Fruit fly (Drosophila melanogaster) whole organism, pupa: ENCODE measurements around the gene CG4957.
A peak's percentile ranks its signal among the peaks of the same experiment; 100 is the strongest.

Experiments
- CG10348 ChIP-seq: fragments of 200-800 bp; sonication (Bioruptor generic); IDR thresholded peaks from 2 replicates; pipeline ENCODE4 v1.3.6; 2022; ENCODE audit warnings: missing biosample characterization, missing genetic modification characterization
- CG12605 ChIP-seq: fragments of 200-800 bp; sonication (Bioruptor generic); IDR thresholded peaks from 2 replicates; pipeline ENCODE4 v1.3.6; 2022; ENCODE audit warnings: missing biosample characterization, missing genetic modification characterization
- CG13204 ChIP-seq: fragments of 200-800 bp; sonication (Bioruptor generic); optimal IDR thresholded peaks from 2 replicates; lab custom pipeline; 2018; ENCODE audit warnings: missing biosample characterization, mild to moderate bottlenecking, missing genetic modification characterization, moderate library complexity
- CG14655 ChIP-seq: fragments of 200-800 bp; sonication (Bioruptor generic); optimal IDR thresholded peaks from 3 replicates; lab custom pipeline; 2017; ENCODE audit warnings: mild to moderate bottlenecking, missing biosample characterization, missing genetic modification reagents, missing genetic modification characterization
- CG15710 ChIP-seq: fragments of 200-800 bp; sonication (Bioruptor generic); optimal IDR thresholded peaks from 2 replicates; lab custom pipeline; 2018; ENCODE audit warnings: missing biosample characterization, mild to moderate bottlenecking, missing genetic modification characterization, moderate library complexity
- CG17806 ChIP-seq: fragments of 200-800 bp; sonication (Bioruptor generic); optimal IDR thresholded peaks from 2 replicates; lab custom pipeline; 2018; ENCODE audit warnings: missing biosample characterization, mild to moderate bottlenecking, missing genetic modification characterization, moderate library complexity
- CG32121 ChIP-seq: fragments of 200-800 bp; sonication (Bioruptor generic); IDR thresholded peaks from 2 replicates; pipeline ENCODE4 v1.3.6; 2022; ENCODE audit warnings: missing biosample characterization, missing genetic modification characterization
- CG34367 ChIP-seq: fragments of 200-800 bp; sonication (Bioruptor generic); optimal IDR thresholded peaks from 2 replicates; lab custom pipeline; 2018; ENCODE audit warnings: missing biosample characterization, mild to moderate bottlenecking, missing genetic modification characterization
- CG4496 ChIP-seq: fragments of 200-800 bp; sonication (Bioruptor generic); IDR thresholded peaks from 3 replicates; pipeline ENCODE4 v1.3.6; 2022; ENCODE audit warnings: missing biosample characterization, missing genetic modification characterization
- CG8159 ChIP-seq: fragments of 200-800 bp; sonication (Bioruptor generic); optimal IDR thresholded peaks from 3 replicates; lab custom pipeline; 2018; ENCODE audit warnings: missing biosample characterization, mild to moderate bottlenecking, missing genetic modification characterization, moderate library complexity
- CG8301 ChIP-seq: fragments of 200-800 bp; sonication (Bioruptor generic); optimal IDR thresholded peaks from 2 replicates; lab custom pipeline; 2018; ENCODE audit warnings: missing biosample characterization, mild to moderate bottlenecking, missing genetic modification characterization
- CG9948 ChIP-seq: fragments of 200-800 bp; sonication (Bioruptor generic); optimal IDR thresholded peaks from 2 replicates; lab custom pipeline; 2018; ENCODE audit warnings: missing biosample characterization, mild to moderate bottlenecking, missing genetic modification characterization, moderate library complexity
- D1 ChIP-seq: fragments of 200-800 bp; sonication (Bioruptor generic); optimal IDR thresholded peaks from 2 replicates; lab custom pipeline; 2018; ENCODE audit warnings: missing biosample characterization, mild to moderate bottlenecking, missing genetic modification characterization, moderate library complexity
- EcR ChIP-seq: fragments of 200-800 bp; sonication (Bioruptor generic); optimal IDR thresholded peaks from 3 replicates; lab custom pipeline; 2019; ENCODE audit warnings: missing biosample characterization, missing genetic modification characterization, mild to moderate bottlenecking, moderate library complexity, missing genetic modification reagents
- Ets98B ChIP-seq: fragments of 200-800 bp; sonication (Bioruptor generic); IDR thresholded peaks from 2 replicates; pipeline ENCODE4 v1.3.6; 2022; ENCODE audit warnings: missing biosample characterization, missing genetic modification characterization
- Pif1A ChIP-seq: fragments of 200-800 bp; sonication (Bioruptor generic); optimal IDR thresholded peaks from 3 replicates; lab custom pipeline; 2016; ENCODE audit warnings: missing biosample characterization, missing genetic modification characterization
- Pif1B ChIP-seq: fragments of 200-800 bp; sonication (Bioruptor generic); optimal IDR thresholded peaks from 3 replicates; lab custom pipeline; 2016; ENCODE audit warnings: missing biosample characterization, missing genetic modification characterization
- Snoo ChIP-seq: fragments of 200-800 bp; sonication (Bioruptor generic); optimal IDR thresholded peaks from 3 replicates; lab custom pipeline; 2017; ENCODE audit warnings: missing biosample characterization, mild to moderate bottlenecking, missing genetic modification characterization, inconsistent platforms
- fd96Ca ChIP-seq: fragments of 200-800 bp; sonication (Bioruptor generic); IDR thresholded peaks from 3 replicates; pipeline ENCODE4 v1.3.6; 2022; ENCODE audit warnings: missing biosample characterization, missing genetic modification characterization
- gl ChIP-seq: fragments of 200-800 bp; sonication (Bioruptor generic); optimal IDR thresholded peaks from 2 replicates; lab custom pipeline; 2018; ENCODE audit warnings: missing biosample characterization, mild to moderate bottlenecking, missing genetic modification characterization
- rn ChIP-seq: fragments of 200-800 bp; sonication (Bioruptor generic); IDR thresholded peaks from 2 replicates; pipeline ENCODE4 v1.3.6; 2022; ENCODE audit warnings: missing biosample characterization, missing genetic modification characterization

Gene CG4957

DNA sequence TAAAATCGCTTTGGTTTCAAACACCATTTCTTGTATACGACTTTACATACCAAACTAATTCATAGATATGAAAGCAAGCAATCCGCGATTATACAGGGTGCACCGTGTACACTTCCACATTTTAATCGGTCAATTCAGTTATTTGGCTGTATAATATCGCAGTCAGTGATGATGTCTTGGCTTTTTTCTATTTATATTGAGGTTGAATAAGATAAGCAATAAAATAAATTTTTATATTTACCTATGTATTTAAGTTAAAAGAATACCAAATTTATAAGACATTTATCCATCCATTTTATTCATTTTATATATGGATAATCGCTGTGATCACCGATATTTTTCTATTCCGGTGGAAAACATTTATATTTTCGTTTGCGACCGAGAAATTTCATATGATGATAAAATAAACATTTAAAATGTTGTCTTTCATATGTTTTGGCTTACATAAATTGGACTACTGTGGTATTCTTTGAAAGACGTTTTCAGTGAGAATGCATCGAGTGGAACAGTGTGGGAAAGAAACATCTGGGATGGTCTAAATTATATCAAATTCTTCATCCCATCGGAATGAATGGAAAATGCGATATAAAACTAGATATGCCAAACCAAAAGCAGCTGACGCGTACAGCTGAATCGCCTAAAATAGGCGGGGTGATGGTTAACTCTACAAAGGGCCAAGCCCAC is 41.8 kb upstream of the CG4957 start, which contains the start of gene CG5708:
Gene CG5708, minus strand, starts transcription at position 85 of the 684 bp plus-strand sequence.
- TF ChIP-seq CG15710 = peak; percentile 11
- TF ChIP-seq D1 (tag; lab: Kevin White, UChicago) = no peak

DNA sequence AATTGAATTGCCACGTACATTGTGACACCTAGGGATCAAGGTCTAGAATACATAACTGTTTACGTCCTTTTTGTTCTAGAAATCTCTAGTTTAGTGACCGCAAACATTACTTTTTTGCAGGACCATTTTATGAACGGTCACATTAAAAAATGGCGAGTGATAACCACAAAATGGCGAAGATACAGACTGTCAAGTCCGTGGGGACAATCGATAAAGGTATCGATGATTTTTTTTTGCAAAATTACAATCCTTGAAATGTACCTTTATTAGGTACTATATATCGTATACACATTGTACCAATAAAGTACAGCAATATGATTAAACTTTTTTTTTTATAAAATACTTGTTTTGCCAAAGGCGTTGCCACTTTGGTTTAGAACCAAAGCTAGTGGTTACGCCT is 38.2 kb upstream of the CG4957 start:
- no peak for TF ChIP-seq CG4496 (GFP tag; lab: Robert Waterston, UW)
- TF ChIP-seq EcR (GFP tag; lab: Kevin White, UChicago) = no peak
- TF ChIP-seq CG8301 (tag; lab: Kevin White, UChicago) = no peak
- no peak for TF ChIP-seq CG34367
- no peak for TF ChIP-seq CG13204
- TF ChIP-seq CG15710 = no peak
- TF ChIP-seq fd96Ca (GFP tag; lab: Robert Waterston, UW) = no peak
- TF ChIP-seq rn (GFP tag; lab: Robert Waterston, UW) = no peak
- no peak for TF ChIP-seq Snoo (tag; lab: Kevin White, UChicago)
- no peak for TF ChIP-seq Ets98B (GFP tag; lab: Robert Waterston, UW)
- no peak for TF ChIP-seq CG10348 (GFP tag; lab: Robert Waterston, UW)
- TF ChIP-seq gl = no peak
- TF ChIP-seq CG8159 (tag; lab: Kevin White, UChicago) = no peak
- no peak for TF ChIP-seq D1 (tag; lab: Kevin White, UChicago)

DNA sequence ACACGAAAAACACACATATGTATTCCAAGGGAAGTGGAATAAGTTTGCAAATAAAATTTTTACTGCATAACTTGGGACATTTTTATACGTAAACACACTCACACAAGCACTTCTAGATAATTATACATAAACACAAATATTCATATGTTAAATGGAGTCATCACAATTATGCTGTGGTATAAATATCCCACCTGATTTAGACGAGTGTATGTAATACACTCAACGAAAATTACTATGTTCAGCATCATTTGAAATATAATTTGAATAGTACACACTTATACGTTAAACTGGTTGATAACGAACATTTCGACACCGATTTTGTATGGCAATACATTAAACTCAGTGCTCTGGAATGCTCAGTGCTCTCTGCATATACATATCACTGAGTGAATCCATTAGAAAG is 37.6 kb upstream of the CG4957 start:
- TF ChIP-seq D1 (tag; lab: Kevin White, UChicago) (no peak), CG13204 (no peak), CG15710 (peak; percentile 10), Pif1A (GFP tag; lab: Kevin White, UChicago) (peak; percentile 79), rn (GFP tag; lab: Robert Waterston, UW) (no peak), CG4496 (GFP tag; lab: Robert Waterston, UW) (peak; percentile 65; the same call in 2 of the 3 replicates), gl (no peak), CG9948 (tag; lab: Kevin White, UChicago) (peak; percentile 30), CG32121 (peak; percentile 54; the same call in 1 of the 2 replicates), Pif1B (GFP tag; lab: Kevin White, UChicago) (peak; percentile 62), CG12605 (GFP tag; lab: Robert Waterston, UW) (no peak), CG34367 (no peak), CG17806 (tag; lab: Kevin White, UChicago) (peak; percentile 53), CG14655 (GFP tag; lab: Kevin White, UChicago) (no peak), CG8301 (tag; lab: Kevin White, UChicago) (peak; percentile 61), Ets98B (GFP tag; lab: Robert Waterston, UW) (no peak), Snoo (tag; lab: Kevin White, UChicago) (no peak), EcR (GFP tag; lab: Kevin White, UChicago) (no peak), fd96Ca (GFP tag; lab: Robert Waterston, UW) (no peak), CG10348 (GFP tag; lab: Robert Waterston, UW) (no peak), CG8159 (tag; lab: Kevin White, UChicago) (peak; percentile 38)

DNA sequence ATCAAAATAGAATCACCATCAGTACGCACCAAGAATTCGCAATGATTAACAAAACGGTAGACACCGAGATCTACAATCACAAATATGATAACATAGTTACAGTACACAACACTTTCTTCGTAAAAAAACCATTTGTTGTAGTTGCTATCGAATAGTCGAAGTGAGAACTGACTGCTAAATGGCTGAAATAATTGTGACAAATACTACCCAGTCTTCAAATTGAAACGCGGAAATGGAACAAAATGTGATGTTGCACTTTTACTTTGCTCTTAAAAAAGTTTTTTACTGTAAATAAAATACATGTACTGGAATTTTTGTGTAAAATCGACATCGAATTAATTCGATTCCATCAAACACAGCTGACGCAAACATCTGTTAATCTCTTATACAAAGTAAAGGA is 37.2 kb upstream of the CG4957 start, which contains the start of gene ova:
Gene ova, minus strand, starts transcription at position 183 of the 400 bp plus-strand sequence.
- no peak for TF ChIP-seq CG9948 (tag; lab: Kevin White, UChicago)
- TF ChIP-seq Pif1A (GFP tag; lab: Kevin White, UChicago) = no peak
- no peak for TF ChIP-seq CG8159 (tag; lab: Kevin White, UChicago)
- TF ChIP-seq Snoo (tag; lab: Kevin White, UChicago) = no peak
- no peak for TF ChIP-seq CG4496 (GFP tag; lab: Robert Waterston, UW)
- no peak for TF ChIP-seq CG12605 (GFP tag; lab: Robert Waterston, UW)
- no peak for TF ChIP-seq CG8301 (tag; lab: Kevin White, UChicago)

DNA sequence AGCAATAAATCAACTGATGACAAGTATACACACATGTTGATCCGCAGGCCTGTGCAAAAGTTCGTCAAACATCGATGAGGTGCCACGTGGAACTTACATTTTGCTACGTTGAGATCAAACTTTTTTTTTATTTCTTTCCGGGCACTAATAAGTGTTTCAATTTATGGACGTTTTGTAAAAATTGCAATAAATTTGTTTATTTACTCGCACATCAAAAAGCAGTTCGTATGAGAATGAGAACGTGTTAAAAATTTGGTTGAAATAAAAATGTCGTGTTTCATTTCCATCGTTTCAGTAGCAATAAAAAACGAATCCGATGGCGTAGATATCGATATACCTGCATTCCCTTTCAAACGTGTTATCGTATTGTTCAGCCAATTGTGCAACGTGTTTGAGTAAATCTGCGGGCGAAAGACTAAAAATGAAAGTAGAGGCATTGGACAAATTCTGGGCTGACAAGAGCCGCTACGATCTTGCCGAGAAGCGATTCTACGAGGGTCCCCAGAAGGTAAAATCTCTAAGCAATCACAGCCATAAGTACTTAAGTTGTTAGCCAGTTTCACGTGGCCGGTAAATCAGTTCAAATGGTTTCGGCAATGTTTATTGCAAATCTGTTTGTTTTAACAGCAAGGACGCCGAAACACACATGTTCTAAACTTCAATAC is 36.4 kb upstream of the CG4957 start, which contains the start of gene eEF1delta:
Gene eEF1delta, plus strand, starts transcription at position 356 of the 665 bp plus-strand sequence.
- no peak for TF ChIP-seq CG10348 (GFP tag; lab: Robert Waterston, UW)
- TF ChIP-seq CG15710 = no peak
- no peak for TF ChIP-seq CG8301 (tag; lab: Kevin White, UChicago)
- no peak for TF ChIP-seq Snoo (tag; lab: Kevin White, UChicago)
- TF ChIP-seq EcR (GFP tag; lab: Kevin White, UChicago) = no peak
- no peak for TF ChIP-seq fd96Ca (GFP tag; lab: Robert Waterston, UW)

DNA sequence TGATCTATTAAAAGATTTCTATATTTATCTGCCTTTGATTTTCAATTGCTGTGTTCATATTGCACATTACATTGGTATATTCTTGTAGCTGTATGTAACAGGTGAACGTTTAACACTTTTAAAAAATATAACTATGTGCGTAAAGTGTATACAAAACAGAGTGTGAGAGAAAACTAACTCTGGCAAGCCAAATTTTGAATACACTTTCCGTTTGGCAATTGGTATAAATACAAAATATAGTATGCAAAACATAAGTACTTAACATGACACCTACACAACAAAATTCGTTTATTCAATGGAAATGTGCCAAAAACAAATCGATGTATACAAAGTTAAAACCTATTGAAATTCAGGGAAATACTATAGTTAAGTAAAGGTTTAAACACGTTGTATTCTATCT is 35.8 kb upstream of the CG4957 start:
- TF ChIP-seq EcR (GFP tag; lab: Kevin White, UChicago) = no peak
- TF ChIP-seq CG12605 (GFP tag; lab: Robert Waterston, UW) = no peak
